Fruit fly (Drosophila melanogaster) whole organism, embryonic: ENCODE results near the gene Gycalpha99B.

ENCODE experiments used
- Asciz ChIP-seq: fragments of 200-800 bp; sonication (Bioruptor generic); optimal IDR thresholded peaks from 2 replicates; lab custom pipeline; 2017; ENCODE audit warnings: missing biosample characterization, mild to moderate bottlenecking, missing genetic modification characterization, missing genetic modification reagents
- Bgb ChIP-seq: fragments of 200-800 bp; sonication (Bioruptor generic); IDR thresholded peaks from 2 replicates; pipeline ENCODE4 v1.3.6; 2022; ENCODE audit warnings: missing biosample characterization, missing genetic modification characterization; ENCODE audit not compliant: partially characterized antibody
- CG10543 ChIP-seq: fragments of 200-800 bp; sonication (Bioruptor generic); optimal IDR thresholded peaks from 3 replicates; lab custom pipeline; 2017; ENCODE audit warnings: missing biosample characterization, mild to moderate bottlenecking, missing genetic modification characterization, moderate library complexity
- CG11696 ChIP-seq: fragments of 200-800 bp; sonication (Bioruptor generic); IDR thresholded peaks from 2 replicates; pipeline ENCODE4 v1.3.6; 2022; ENCODE audit warnings: missing biosample characterization, missing genetic modification characterization
- CG12071 ChIP-seq: fragments of 200-800 bp; sonication (Bioruptor generic); optimal IDR thresholded peaks from 3 replicates; lab custom pipeline; 2018; ENCODE audit warnings: missing biosample characterization, mild to moderate bottlenecking, missing genetic modification characterization
- CG14014 ChIP-seq: fragments of 200-800 bp; sonication (Bioruptor generic); IDR thresholded peaks from 2 replicates; pipeline ENCODE4 v1.3.6; 2022; ENCODE audit warnings: missing biosample characterization, missing genetic modification characterization
- CG14050 ChIP-seq: fragments of 200-800 bp; sonication (Bioruptor generic); IDR thresholded peaks from 3 replicates; pipeline ENCODE4 v1.3.6; 2022; ENCODE audit warnings: missing biosample characterization, missing genetic modification characterization
- CG14441 ChIP-seq: fragments of 200-800 bp; sonication (Bioruptor generic); IDR thresholded peaks from 2 replicates; pipeline ENCODE4 v1.3.6; 2022; ENCODE audit warnings: missing biosample characterization, missing genetic modification characterization
- CG14860 ChIP-seq: fragments of 200-800 bp; sonication (Bioruptor generic); IDR thresholded peaks from 3 replicates; pipeline ENCODE4 v1.3.6; 2022; ENCODE audit warnings: missing biosample characterization, missing genetic modification characterization; ENCODE audit not compliant: partially characterized antibody
- CG1529 ChIP-seq: fragments of 200-800 bp; sonication (Bioruptor generic); optimal IDR thresholded peaks from 3 replicates; lab custom pipeline; 2018; ENCODE audit warnings: missing biosample characterization, missing genetic modification characterization
- CG16815 ChIP-seq: fragments of 200-800 bp; sonication (Bioruptor generic); optimal IDR thresholded peaks from 3 replicates; lab custom pipeline; 2017; ENCODE audit warnings: missing biosample characterization, mild to moderate bottlenecking, missing genetic modification characterization
- CG17385 ChIP-seq: fragments of 200-800 bp; sonication (Bioruptor generic); optimal IDR thresholded peaks from 3 replicates; lab custom pipeline; 2018; ENCODE audit warnings: missing biosample characterization, mild to moderate bottlenecking, missing genetic modification characterization
- CG17802 ChIP-seq: fragments of 200-800 bp; sonication (Bioruptor generic); optimal IDR thresholded peaks from 2 replicates; lab custom pipeline; 2018; ENCODE audit warnings: missing biosample characterization, mild to moderate bottlenecking, missing genetic modification characterization, moderate library complexity
- CG31388 ChIP-seq: fragments of 200-800 bp; sonication (Bioruptor generic); optimal IDR thresholded peaks from 2 replicates; lab custom pipeline; 2016; ENCODE audit warnings: missing biosample characterization, missing genetic modification characterization
- CG31441 ChIP-seq: fragments of 200-800 bp; sonication (Bioruptor generic); IDR thresholded peaks from 2 replicates; pipeline ENCODE4 v1.3.6; 2022; ENCODE audit warnings: missing biosample characterization, missing genetic modification characterization
- CG33557 ChIP-seq: fragments of 200-800 bp; sonication (Bioruptor generic); optimal IDR thresholded peaks from 2 replicates; lab custom pipeline; 2019; ENCODE audit warnings: missing biosample characterization, mild to moderate bottlenecking, missing genetic modification characterization, moderate library complexity
- CG4707 ChIP-seq: fragments of 200-800 bp; sonication (Bioruptor generic); optimal IDR thresholded peaks from 2 replicates; lab custom pipeline; 2018; ENCODE audit warnings: missing biosample characterization, mild to moderate bottlenecking, missing genetic modification characterization, moderate library complexity
- CG5953 ChIP-seq: fragments of 200-800 bp; sonication (Bioruptor generic); IDR thresholded peaks from 2 replicates; pipeline ENCODE4 v1.3.6; 2022; ENCODE audit warnings: missing biosample characterization, missing genetic modification characterization
- CG6854 ChIP-seq: fragments of 200-800 bp; sonication (Bioruptor generic); optimal IDR thresholded peaks from 3 replicates; lab custom pipeline; 2017; ENCODE audit warnings: missing biosample characterization, mild to moderate bottlenecking, missing genetic modification characterization
- CG7556 ChIP-seq: fragments of 200-800 bp; sonication (Bioruptor generic); optimal IDR thresholded peaks from 2 replicates; lab custom pipeline; 2017; ENCODE audit warnings: missing biosample characterization, mild to moderate bottlenecking, missing genetic modification characterization
- CG7928 ChIP-seq: fragments of 200-800 bp; sonication (Bioruptor generic); optimal IDR thresholded peaks from 2 replicates; lab custom pipeline; 2017; ENCODE audit warnings: missing biosample characterization, mild to moderate bottlenecking, missing genetic modification characterization
- CG8359 ChIP-seq: fragments of 200-800 bp; sonication (Bioruptor generic); optimal IDR thresholded peaks from 2 replicates; lab custom pipeline; 2017; ENCODE audit warnings: missing biosample characterization, mild to moderate bottlenecking, missing genetic modification characterization, borderline replicate concordance
- H15 ChIP-seq: fragments of 200-800 bp; sonication (Bioruptor generic); IDR thresholded peaks from 3 replicates; pipeline ENCODE4 v1.3.6; 2022; ENCODE audit warnings: missing biosample characterization, missing genetic modification characterization
- Hmr ChIP-seq: fragments of 200-800 bp; sonication (Bioruptor generic); optimal IDR thresholded peaks from 3 replicates; lab custom pipeline; 2017; ENCODE audit warnings: mild to moderate bottlenecking, missing biosample characterization, missing genetic modification reagents, missing genetic modification characterization
- MBD-R2 ChIP-seq: fragments of 200-800 bp; sonication (Bioruptor generic); IDR thresholded peaks from 2 replicates; pipeline ENCODE4 v1.3.6; 2022; ENCODE audit warnings: missing biosample characterization, missing genetic modification characterization
- Med ChIP-seq: fragments of 200-800 bp; sonication (Bioruptor generic); peaks from one replicate; lab custom pipeline; 2016; ENCODE audit warnings: missing biosample characterization, missing genetic modification characterization, mild to moderate bottlenecking, inconsistent platforms, moderate library complexity
- Mes4 ChIP-seq: fragments of 200-800 bp; sonication (Bioruptor generic); optimal IDR thresholded peaks from 2 replicates; lab custom pipeline; 2016; ENCODE audit warnings: missing biosample characterization, missing genetic modification characterization
- TFAM ChIP-seq: fragments of 200-800 bp; sonication (Bioruptor generic); optimal IDR thresholded peaks from 2 replicates; lab custom pipeline; 2017; ENCODE audit warnings: missing biosample characterization, missing genetic modification characterization, inconsistent platforms
- ase ChIP-seq: fragments of 200-800 bp; sonication (Bioruptor generic); IDR thresholded peaks from 3 replicates; pipeline ENCODE4 v1.3.6; 2022; ENCODE audit warnings: missing biosample characterization, missing genetic modification characterization
- ash1 ChIP-seq: fragments of 200-800 bp; sonication (Bioruptor generic); optimal IDR thresholded peaks from 2 replicates; lab custom pipeline; 2018; ENCODE audit warnings: missing biosample characterization, mild to moderate bottlenecking, missing genetic modification characterization
- ato ChIP-seq: fragments of 200-800 bp; sonication (Bioruptor generic); IDR thresholded peaks from 2 replicates; pipeline ENCODE4 v1.3.6; 2022; ENCODE audit warnings: missing biosample characterization, missing genetic modification characterization; ENCODE audit not compliant: partially characterized antibody
- chif ChIP-seq, 2 experiments: fragments of 200-800 bp; sonication (Bioruptor generic); optimal IDR thresholded peaks; 3 replicates each; lab custom pipeline; 2016; ENCODE audit warnings: missing biosample characterization in 2 of 2, missing genetic modification characterization in 2 of 2
- croc ChIP-seq: fragments of 200-800 bp; sonication (Bioruptor generic); conservative IDR thresholded peaks from 3 replicates; pipeline ENCODE4 v1.3.6; 2022; ENCODE audit warnings: missing biosample characterization, missing genetic modification characterization
- da ChIP-seq: fragments of 200-800 bp; sonication (Bioruptor generic); optimal IDR thresholded peaks from 2 replicates; lab custom pipeline; 2016; ENCODE audit warnings: missing biosample characterization, missing genetic modification characterization
- fd102C ChIP-seq: fragments of 200-800 bp; sonication (Bioruptor generic); optimal IDR thresholded peaks from 2 replicates; lab custom pipeline; 2018; ENCODE audit warnings: missing biosample characterization, mild to moderate bottlenecking, missing genetic modification characterization, moderate library complexity
- fd64A ChIP-seq: fragments of 200-800 bp; sonication (Bioruptor generic); optimal IDR thresholded peaks from 3 replicates; lab custom pipeline; 2018; ENCODE audit warnings: missing biosample characterization, mild to moderate bottlenecking, missing genetic modification characterization
- fru ChIP-seq: fragments of >200 bp; optimal IDR thresholded peaks from 2 replicates; lab custom pipeline; 2017
- gcm2 ChIP-seq: fragments of 200-800 bp; sonication (Bioruptor generic); optimal IDR thresholded peaks from 2 replicates; lab custom pipeline; 2016; ENCODE audit warnings: missing biosample characterization, missing genetic modification characterization
- gro ChIP-seq: fragments of 200-800 bp; sonication (Bioruptor generic); optimal IDR thresholded peaks from 2 replicates; lab custom pipeline; 2016; ENCODE audit warnings: missing biosample characterization, missing genetic modification characterization
- hbn ChIP-seq: fragments of 200-800 bp; sonication (Bioruptor generic); IDR thresholded peaks from 2 replicates; pipeline ENCODE4 v1.3.6; 2022; ENCODE audit warnings: missing biosample characterization, missing genetic modification characterization; ENCODE audit not compliant: partially characterized antibody
- ind ChIP-seq: fragments of 200-800 bp; sonication (Bioruptor generic); optimal IDR thresholded peaks from 3 replicates; lab custom pipeline; 2016; ENCODE audit warnings: missing biosample characterization, missing genetic modification characterization
- lilli ChIP-seq: fragments of 200-800 bp; sonication (Bioruptor generic); optimal IDR thresholded peaks from 3 replicates; lab custom pipeline; 2016; ENCODE audit warnings: missing biosample characterization, missing genetic modification characterization
- p53 ChIP-seq: fragments of 200-800 bp; sonication (Bioruptor generic); optimal IDR thresholded peaks from 2 replicates; lab custom pipeline; 2016; ENCODE audit warnings: missing biosample characterization, missing genetic modification characterization
- repo ChIP-seq: fragments of 200-800 bp; sonication (Bioruptor generic); optimal IDR thresholded peaks from 2 replicates; lab custom pipeline; 2016; ENCODE audit warnings: missing biosample characterization, missing genetic modification characterization
- sna ChIP-seq: fragments of 200-800 bp; sonication (Bioruptor generic); IDR thresholded peaks from 2 replicates; pipeline ENCODE4 v1.3.6; 2022; ENCODE audit warnings: missing biosample characterization, missing genetic modification characterization; ENCODE audit not compliant: partially characterized antibody
- stc ChIP-seq: fragments of 200-800 bp; sonication (Bioruptor generic); IDR thresholded peaks from 2 replicates; pipeline ENCODE4 v1.3.6; 2022; ENCODE audit warnings: missing biosample characterization, missing genetic modification characterization
- tin ChIP-seq: fragments of 200-800 bp; sonication (Bioruptor generic); optimal IDR thresholded peaks from 3 replicates; lab custom pipeline; 2016; ENCODE audit warnings: missing biosample characterization, missing genetic modification characterization
- tup ChIP-seq: fragments of 200-800 bp; sonication (Bioruptor generic); optimal IDR thresholded peaks from 2 replicates; lab custom pipeline; 2016; ENCODE audit warnings: missing biosample characterization, mild to moderate bottlenecking, missing genetic modification characterization, moderate library complexity
- tx ChIP-seq: fragments of 200-800 bp; sonication (Bioruptor generic); optimal IDR thresholded peaks from 2 replicates; lab custom pipeline; 2016; ENCODE audit warnings: missing biosample characterization, missing genetic modification characterization
- vvl ChIP-seq: fragments of 200-800 bp; sonication (Bioruptor generic); IDR thresholded peaks from 2 replicates; pipeline ENCODE4 v1.3.6; 2022; ENCODE audit warnings: missing biosample characterization, missing genetic modification characterization
- wdn ChIP-seq: fragments of 200-800 bp; sonication (Bioruptor generic); IDR thresholded peaks from 2 replicates; pipeline ENCODE4 v1.3.6; 2022; ENCODE audit warnings: missing biosample characterization, missing genetic modification characterization

Gene Gycalpha99B

DNA sequence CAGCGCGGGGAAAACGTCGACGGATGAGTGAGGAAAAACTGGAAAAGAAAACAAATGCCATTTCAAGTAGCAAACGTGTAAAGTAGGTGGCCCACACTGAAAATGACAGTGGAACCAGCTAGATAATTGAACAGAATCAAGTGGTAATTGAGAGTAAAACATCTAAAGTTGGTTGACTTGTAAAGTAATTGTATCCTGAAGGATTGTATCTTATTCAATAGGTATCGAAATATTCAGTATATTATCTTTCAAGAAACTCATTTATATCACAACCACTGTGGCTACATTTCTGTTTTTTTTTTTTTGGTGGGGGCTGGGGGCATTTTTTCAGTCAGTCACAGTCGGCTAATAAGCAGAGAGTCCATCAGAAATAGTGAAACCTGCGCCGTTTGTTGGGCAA is 16.9 kb downstream of the Gycalpha99B start (continued):
- no peak for TF ChIP-seq p53 (GFP tag; lab: Kevin White, UChicago)
- TF ChIP-seq CG5953 (GFP tag; lab: Robert Waterston, UW): no peak
- TF ChIP-seq CG10543 (GFP tag; lab: Kevin White, UChicago): no peak
- TF ChIP-seq CG6854 (GFP tag; lab: Kevin White, UChicago): no peak
- no peak for TF ChIP-seq repo
- TF ChIP-seq wdn (GFP tag; lab: Robert Waterston, UW): no peak
- TF ChIP-seq tx (GFP tag; lab: Kevin White, UChicago): no peak
- no peak for TF ChIP-seq tin (GFP tag; lab: Kevin White, UChicago)
- TF ChIP-seq CG11696 (GFP tag; lab: Robert Waterston, UW): 0 out of 2 replicates have a peak, but pooled peaks have one; percentile 36
- no peak for TF ChIP-seq CG33557 (GFP tag; lab: Kevin White, UChicago)
- no peak for TF ChIP-seq Hmr (GFP tag; lab: Kevin White, UChicago)
- no peak for TF ChIP-seq Asciz (GFP tag; lab: Kevin White, UChicago)
- no peak for TF ChIP-seq lilli (GFP tag; lab: Kevin White, UChicago)
- no peak for TF ChIP-seq ato (GFP tag; lab: Robert Waterston, UW)
- no peak for TF ChIP-seq CG4707
- TF ChIP-seq CG7556 (GFP tag; lab: Kevin White, UChicago): peak; percentile 32
- TF ChIP-seq vvl (GFP tag; lab: Robert Waterston, UW): peak; percentile 86
- TF ChIP-seq CG8359 (GFP tag; lab: Kevin White, UChicago): no peak
- TF ChIP-seq da: no peak
- TF ChIP-seq fru (lab: Kevin White, UChicago): no peak
- TF ChIP-seq CG14860 (GFP tag; lab: Robert Waterston, UW): no peak
- TF ChIP-seq CG14441 (GFP tag; lab: Robert Waterston, UW): peak; percentile 55
- no peak for TF ChIP-seq ash1 (GFP tag; lab: Kevin White, UChicago)
- TF ChIP-seq stc (GFP tag; lab: Robert Waterston, UW): peak; percentile 77
- TF ChIP-seq croc (GFP tag; lab: Robert Waterston, UW): peak; percentile 47; the same call in 2 of the 3 replicates
- no peak for TF ChIP-seq CG16815 (GFP tag; lab: Kevin White, UChicago)
- no peak for TF ChIP-seq fd102C (GFP tag; lab: Kevin White, UChicago)
- no peak for TF ChIP-seq MBD-R2 (GFP tag; lab: Robert Waterston, UW)
- no peak for TF ChIP-seq sna (GFP tag; lab: Robert Waterston, UW)
- TF ChIP-seq Mes4 (GFP tag; lab: Kevin White, UChicago): no peak
- TF ChIP-seq CG7928 (GFP tag; lab: Kevin White, UChicago): no peak
- no peak for TF ChIP-seq TFAM (GFP tag; lab: Kevin White, UChicago)
- TF ChIP-seq CG14014: no peak
- no peak for TF ChIP-seq Bgb (GFP tag; lab: Robert Waterston, UW)
- TF ChIP-seq CG14050 (GFP tag; lab: Robert Waterston, UW): no peak
- no peak for TF ChIP-seq CG17385 (GFP tag; lab: Kevin White, UChicago)
- TF ChIP-seq ind (GFP tag; lab: Kevin White, UChicago): no peak
- TF ChIP-seq chif (GFP tag; optimal IDR thresholded peaks at IDR 0.05; lab: Kevin White, UChicago): peak in 1 of 2 experiments; percentile 16
- peak; percentile 66 for TF ChIP-seq CG31441 (GFP tag; lab: Robert Waterston, UW)
- no peak for TF ChIP-seq gcm2 (GFP tag; lab: Kevin White, UChicago)
- TF ChIP-seq ase (GFP tag; lab: Robert Waterston, UW): 0 out of 3 replicates have a peak, but pooled peaks have one; percentile 19
- no peak for TF ChIP-seq hbn (GFP tag; lab: Robert Waterston, UW)
- TF ChIP-seq CG31388 (GFP tag; lab: Kevin White, UChicago): no peak
- TF ChIP-seq H15 (GFP tag; lab: Robert Waterston, UW): peak; percentile 65; the same call in 1 of the 3 replicates
- no peak for TF ChIP-seq CG17802
- no peak for TF ChIP-seq CG12071
- TF ChIP-seq gro (GFP tag; lab: Kevin White, UChicago): no peak
- TF ChIP-seq Med (GFP tag; lab: Kevin White, UChicago): peak; percentile 78
- TF ChIP-seq tup: no peak
- TF ChIP-seq CG1529 (GFP tag; lab: Kevin White, UChicago): no peak
- no peak for TF ChIP-seq fd64A (GFP tag; lab: Kevin White, UChicago)
